Worm (Caenorhabditis elegans): Measurements from ENCODE around the gene Y14H12A.2.

Gene Y14H12A.2

ce11 chrII:4018617-4019016 lies 29.1 kb upstream of the Y14H12A.2 start, which contains the start of gene K07D4.6:
K07D4.6 (minus strand) TSS chrII:4018717.
- TF ChIP-seq pqm-1 (tag; optimal IDR thresholded peaks at IDR 0.05) (no peak), aly-2 (tag; optimal IDR thresholded peaks at IDR 0.05) (no peak), jun-1 (tag; optimal IDR thresholded peaks at IDR 0.05) (no peak), nfya-1 (tag; optimal IDR thresholded peaks at IDR 0.05; ENCODE audit: insufficient read depth) (no peak), ama-1 (optimal IDR thresholded peaks at IDR 0.05) (no peak), elt-1 (tag; optimal IDR thresholded peaks at IDR 0.05) (no peak), nhr-43 (tag; optimal IDR thresholded peaks at IDR 0.05; ENCODE audit: poor library complexity, severe bottlenecking) (no peak), lin-15B (tag; optimal IDR thresholded peaks at IDR 0.05) (no peak)

- no peak for TF ChIP-seq R02D3.7 (tag; optimal IDR thresholded peaks at IDR 0.05)
- TF ChIP-seq elt-2 (tag; optimal IDR thresholded peaks at IDR 0.05), result peak; percentile 29
- TF ChIP-seq fkh-10 (GFP tag; optimal IDR thresholded peaks at IDR 0.05), result no peak
- TF ChIP-seq nhr-76 (tag; optimal IDR thresholded peaks at IDR 0.05), result no peak
- no peak for TF ChIP-seq nhr-43 (tag; optimal IDR thresholded peaks at IDR 0.05; ENCODE audit: poor library complexity, severe bottlenecking)
- no peak for TF ChIP-seq pha-4 (tag; optimal IDR thresholded peaks at IDR 0.05)
Measured at ce11 chrII:4011518-4011917, 22.0 kb upstream of the Y14H12A.2 start.

ce11 chrII:4007972-4008371 lies 18.5 kb upstream of the Y14H12A.2 start:
- no peak for TF ChIP-seq eor-1 (tag; optimal IDR thresholded peaks at IDR 0.05)
- no peak for TF ChIP-seq nhr-25 (tag; optimal IDR thresholded peaks at IDR 0.05)
- no peak for TF ChIP-seq ztf-4 (tag; optimal IDR thresholded peaks at IDR 0.05)
- TF ChIP-seq R02D3.7 (tag; optimal IDR thresholded peaks at IDR 0.05), result no peak
- no peak for TF ChIP-seq snpc-4 (tag; optimal IDR thresholded peaks at IDR 0.05)
- TF ChIP-seq unc-62 (GFP tag; optimal IDR thresholded peaks at IDR 0.05), result no peak
- TF ChIP-seq nhr-28 (tag; optimal IDR thresholded peaks at IDR 0.05), result no peak
- no peak for TF ChIP-seq nhr-43 (tag; optimal IDR thresholded peaks at IDR 0.05; ENCODE audit: poor library complexity, severe bottlenecking)
- no peak for TF ChIP-seq nhr-237 (tag; optimal IDR thresholded peaks at IDR 0.05)
- no peak for TF ChIP-seq tbx-2 (tag; optimal IDR thresholded peaks at IDR 0.05)

- TF ChIP-seq fos-1 (tag; optimal IDR thresholded peaks at IDR 0.05) (no peak), nhr-76 (tag; optimal IDR thresholded peaks at IDR 0.05) (no peak), nhr-67 (tag; optimal IDR thresholded peaks at IDR 0.05) (no peak), pqm-1 (tag; optimal IDR thresholded peaks at IDR 0.05) (no peak), pha-4 (tag; optimal IDR thresholded peaks at IDR 0.05) (peak; percentile 19)
Measured at ce11 chrII:4004614-4005013, 15.1 kb upstream of the Y14H12A.2 start, which contains the start of gene ephx-1. ephx-1 (plus strand) TSS chrII:4004914.

ce11 chrII:4002134-4002533 lies 12.7 kb upstream of the Y14H12A.2 start:
- TF ChIP-seq skn-1 (tag; optimal IDR thresholded peaks at IDR 0.05), result no peak
- no peak for TF ChIP-seq elt-3 (tag; optimal IDR thresholded peaks at IDR 0.05)
- no peak for TF ChIP-seq ama-1 (optimal IDR thresholded peaks at IDR 0.05)
- no peak for TF ChIP-seq pqm-1 (tag; optimal IDR thresholded peaks at IDR 0.05)
- no peak for TF ChIP-seq unc-62 (GFP tag; optimal IDR thresholded peaks at IDR 0.05)
- TF ChIP-seq egl-5 (tag; optimal IDR thresholded peaks at IDR 0.05), result no peak
- no peak for TF ChIP-seq jun-1 (tag; optimal IDR thresholded peaks at IDR 0.05)
- TF ChIP-seq elt-2 (tag; optimal IDR thresholded peaks at IDR 0.05), result no peak
- no peak for TF ChIP-seq fkh-10 (GFP tag; optimal IDR thresholded peaks at IDR 0.05)
- no peak for TF ChIP-seq unc-39 (tag; optimal IDR thresholded peaks at IDR 0.05)
- no peak for TF ChIP-seq ceh-28 (tag; optimal IDR thresholded peaks at IDR 0.05)
- TF ChIP-seq aly-2 (tag; optimal IDR thresholded peaks at IDR 0.05), result no peak
- no peak for TF ChIP-seq pha-4 (tag; optimal IDR thresholded peaks at IDR 0.05)
- no peak for TF ChIP-seq nhr-12 (tag; optimal IDR thresholded peaks at IDR 0.05)
- no peak for TF ChIP-seq eor-1 (tag; optimal IDR thresholded peaks at IDR 0.05)
- TF ChIP-seq egl-27 (tag; optimal IDR thresholded peaks at IDR 0.05), result no peak

ce11 chrII:4000430-4000829 lies 11.0 kb upstream of the Y14H12A.2 start:
- TF ChIP-seq aly-2 (tag; optimal IDR thresholded peaks at IDR 0.05), result no peak
- no peak for TF ChIP-seq nhr-67 (tag; optimal IDR thresholded peaks at IDR 0.05)

- TF ChIP-seq lin-39 (tag; optimal IDR thresholded peaks at IDR 0.05), result peak; percentile 34
- no peak for TF ChIP-seq ztf-11 (tag; optimal IDR thresholded peaks at IDR 0.05)
- no peak for TF ChIP-seq aly-2 (tag; optimal IDR thresholded peaks at IDR 0.05)
- no peak for TF ChIP-seq mml-1 (tag; optimal IDR thresholded peaks at IDR 0.05)
- TF ChIP-seq R02D3.7 (tag; optimal IDR thresholded peaks at IDR 0.05), result no peak
- no peak for TF ChIP-seq lsy-12 (tag; optimal IDR thresholded peaks at IDR 0.05)
Measured at ce11 chrII:3999537-3999936, 10.1 kb upstream of the Y14H12A.2 start.

Data from whole organism, L3 larva.